Worm (Caenorhabditis elegans) whole organism, L2 larva: ENCODE data around the gene F19G12.4.
"Not testable (repeated sequence)": the region's sequence is repeated elsewhere in the genome, so short reads cannot be mapped to it uniquely, and the experiment has no call there.

Source experiments
- C34F6.9 ChIP-seq: fragments of 150-350 bp; optimal IDR thresholded peaks from 2 replicates; lab custom pipeline; 2014; ENCODE audit warnings: missing biosample characterization, missing genetic modification characterization
- ceh-82 ChIP-seq: fragments of 150-350 bp; optimal IDR thresholded peaks from 2 replicates; lab custom pipeline; 2014; ENCODE audit warnings: missing biosample characterization, missing genetic modification characterization
- mdl-1 ChIP-seq, 2 experiments: fragments of 150-350 bp in 1 of 2; sonication (generic microtip) in 1 of 2; optimal IDR thresholded peaks; 2 replicates each; lab custom pipeline; 2017; ENCODE audit warnings: missing biosample characterization in 2 of 2, missing genetic modification characterization in 2 of 2
- nhr-23 ChIP-seq: fragments of 150-350 bp; optimal IDR thresholded peaks from 2 replicates; lab custom pipeline; 2014; ENCODE audit warnings: missing biosample characterization, missing genetic modification reagents, missing genetic modification characterization
- nhr-237 ChIP-seq: fragments of 150-350 bp; optimal IDR thresholded peaks from 2 replicates; lab custom pipeline; 2014; ENCODE audit warnings: missing biosample characterization, missing genetic modification characterization
- skn-1 ChIP-seq: sonication (generic microtip); optimal IDR thresholded peaks from 2 replicates; lab custom pipeline; 2017; ENCODE audit warnings: missing biosample characterization, missing genetic modification characterization
- unc-62 ChIP-seq: fragments of 150-350 bp; optimal IDR thresholded peaks from 2 replicates; lab custom pipeline; 2014; ENCODE audit warnings: missing biosample characterization, missing genetic modification reagents, missing genetic modification characterization

- TF ChIP-seq nhr-23 (tag; lab: Kevin White, UChicago); nhr-237 (tag; lab: Kevin White, UChicago); C34F6.9 (tag; lab: Kevin White, UChicago); mdl-1 (tag; optimal IDR thresholded peaks at IDR 0.05; lab: Kevin White, UChicago); skn-1; ceh-82 (tag; lab: Kevin White, UChicago); unc-62 (GFP tag; lab: Kevin White, UChicago): not testable (repeated sequence)
Observed at ce11 chrX:1430707-1431106, 13.6 kb downstream of the F19G12.4 start, which contains the start of gene F19G12.1.
